Fruit fly (Drosophila melanogaster): ENCODE results near the gene Osi15.

dm6 chr3R:6350755-6351154 lies 49.2 kb downstream of the Osi15 start, which contains the start of gene Pak:
- TF ChIP-seq psq (optimal IDR thresholded peaks at IDR 0.05): no peak
- TF ChIP-seq CG8478 (optimal IDR thresholded peaks at IDR 0.05): no peak
- no peak for TF ChIP-seq Dll (optimal IDR thresholded peaks at IDR 0.05)
- no peak for TF ChIP-seq pan (optimal IDR thresholded peaks at IDR 0.05)
- TF ChIP-seq EcR (GFP tag; optimal IDR thresholded peaks at IDR 0.05): no peak
- no peak for TF ChIP-seq usp (GFP tag; optimal IDR thresholded peaks at IDR 0.05)

All from whole organism.